Worm (Caenorhabditis elegans): ENCODE results near the gene panl-3.

panl-3 gene

ce11 chrIII:9793592-9794417 lies 25.1 kb upstream of the panl-3 start, which contains the start of the genes R10E11.9 and mcm-6 (continued):
- TF ChIP-seq C04F5.9 (tag; optimal IDR thresholded peaks at IDR 0.05) (no peak), egl-27 (tag; optimal IDR thresholded peaks at IDR 0.05) (no peak), hlh-17 (GFP tag; optimal IDR thresholded peaks at IDR 0.05; ENCODE audit: borderline replicate concordance) (no peak), swsn-7 (tag; optimal IDR thresholded peaks at IDR 0.05) (no peak), ets-5 (GFP tag; IDR thresholded peaks at IDR 0.05) (no peak), ces-1 (GFP tag; optimal IDR thresholded peaks at IDR 0.05) (no peak), tbx-2 (tag; optimal IDR thresholded peaks at IDR 0.05) (no peak), sox-4 (tag; optimal IDR thresholded peaks at IDR 0.05) (no peak), sptf-1 (tag; optimal IDR thresholded peaks at IDR 0.05) (no peak), mab-9 (GFP tag; IDR thresholded peaks at IDR 0.05) (no peak), nhr-84 (tag; optimal IDR thresholded peaks at IDR 0.05) (no peak), ceh-90 (tag; optimal IDR thresholded peaks at IDR 0.05) (no peak), egl-13 (tag; optimal IDR thresholded peaks at IDR 0.05) (no peak), ceh-82 (tag; optimal IDR thresholded peaks at IDR 0.05) (no peak), efl-1 (optimal IDR thresholded peaks at IDR 0.05) (peak; percentile 78 to 83), efl-1 (GFP tag; optimal IDR thresholded peaks at IDR 0.05 in 1 of 2) (peak; percentile 83 to 97), nhr-77 (tag; optimal IDR thresholded peaks at IDR 0.05) (no peak), fkh-10 (GFP tag; optimal IDR thresholded peaks at IDR 0.05) (no peak), F16B12.6 (tag; optimal IDR thresholded peaks at IDR 0.05) (peak; percentile 27), zag-1 (tag; optimal IDR thresholded peaks at IDR 0.05) (no peak), lin-15B (tag; optimal IDR thresholded peaks at IDR 0.05) (no peak), efl-3 (GFP tag; optimal IDR thresholded peaks at IDR 0.05) (no peak), elt-3 (tag; optimal IDR thresholded peaks at IDR 0.05) (no peak), unc-98 (GFP tag; IDR thresholded peaks at IDR 0.05) (no peak), ceh-8 (GFP tag; optimal IDR thresholded peaks at IDR 0.05) (no peak), grh-1 (GFP tag; IDR thresholded peaks at IDR 0.05) (no peak), nhr-28 (tag; optimal IDR thresholded peaks at IDR 0.05) (no peak), fos-1 (tag; optimal IDR thresholded peaks at IDR 0.05) (no peak), dsc-1 (tag; optimal IDR thresholded peaks at IDR 0.05) (no peak), ztf-11 (tag; optimal IDR thresholded peaks at IDR 0.05) (no peak), lsy-2 (tag; optimal IDR thresholded peaks at IDR 0.05) (peak in 1 of 2 experiments; percentile 71), mdl-1 (tag; optimal IDR thresholded peaks at IDR 0.05) (peak in 1 of 2 experiments; percentile 3), pax-3 (tag; optimal IDR thresholded peaks at IDR 0.05) (no peak), nhr-11 (tag; optimal IDR thresholded peaks at IDR 0.05) (no peak), irx-1 (tag; optimal IDR thresholded peaks at IDR 0.05) (no peak), nhr-71 (tag; optimal IDR thresholded peaks at IDR 0.05) (peak; percentile 33), lir-3 (tag; optimal IDR thresholded peaks at IDR 0.05; ENCODE audit: poor library complexity) (no peak), nhr-85 (tag) (peak; percentile 52), unc-130 (tag; optimal IDR thresholded peaks at IDR 0.05) (no peak), tlp-1 (tag; optimal IDR thresholded peaks at IDR 0.05) (no peak), isw-1 (GFP tag; IDR thresholded peaks at IDR 0.05) (no peak), snpc-4 (tag; optimal IDR thresholded peaks at IDR 0.05) (no peak), ama-1 (optimal IDR thresholded peaks at IDR 0.05) (no peak), skn-1 (tag; optimal IDR thresholded peaks at IDR 0.05) (peak; percentile 58), ztf-4 (tag; optimal IDR thresholded peaks at IDR 0.05) (no peak), alr-1 (tag; optimal IDR thresholded peaks at IDR 0.05; ENCODE audit: borderline replicate concordance) (no peak), fkh-4 (tag; optimal IDR thresholded peaks at IDR 0.05; ENCODE audit: borderline replicate concordance) (no peak), mep-1 (tag; optimal IDR thresholded peaks at IDR 0.05) (peak; percentile 63), fkh-8 (tag; optimal IDR thresholded peaks at IDR 0.05) (no peak), lin-39 (tag; optimal IDR thresholded peaks at IDR 0.05) (no peak), nhr-237 (tag; optimal IDR thresholded peaks at IDR 0.05) (no peak), nhr-20 (tag; optimal IDR thresholded peaks at IDR 0.05) (peak; percentile 42), unc-86 (tag; optimal IDR thresholded peaks at IDR 0.05) (no peak)
